Fruit fly (Drosophila melanogaster) whole organism, pupa: Measurements from ENCODE around the gene Pfdn5.

Experiments
- CG10348 ChIP-seq: fragments of 200-800 bp; sonication (Bioruptor generic); IDR thresholded peaks from 2 replicates; pipeline ENCODE4 v1.3.6; 2022; ENCODE audit warnings: missing biosample characterization, missing genetic modification characterization
- CG12605 ChIP-seq: fragments of 200-800 bp; sonication (Bioruptor generic); IDR thresholded peaks from 2 replicates; pipeline ENCODE4 v1.3.6; 2022; ENCODE audit warnings: missing biosample characterization, missing genetic modification characterization
- CG13204 ChIP-seq: fragments of 200-800 bp; sonication (Bioruptor generic); optimal IDR thresholded peaks from 2 replicates; lab custom pipeline; 2018; ENCODE audit warnings: missing biosample characterization, mild to moderate bottlenecking, missing genetic modification characterization, moderate library complexity
- CG14655 ChIP-seq: fragments of 200-800 bp; sonication (Bioruptor generic); optimal IDR thresholded peaks from 3 replicates; lab custom pipeline; 2017; ENCODE audit warnings: mild to moderate bottlenecking, missing biosample characterization, missing genetic modification reagents, missing genetic modification characterization
- CG15710 ChIP-seq: fragments of 200-800 bp; sonication (Bioruptor generic); optimal IDR thresholded peaks from 2 replicates; lab custom pipeline; 2018; ENCODE audit warnings: missing biosample characterization, mild to moderate bottlenecking, missing genetic modification characterization, moderate library complexity
- CG17806 ChIP-seq: fragments of 200-800 bp; sonication (Bioruptor generic); optimal IDR thresholded peaks from 2 replicates; lab custom pipeline; 2018; ENCODE audit warnings: missing biosample characterization, mild to moderate bottlenecking, missing genetic modification characterization, moderate library complexity
- CG32121 ChIP-seq: fragments of 200-800 bp; sonication (Bioruptor generic); IDR thresholded peaks from 2 replicates; pipeline ENCODE4 v1.3.6; 2022; ENCODE audit warnings: missing biosample characterization, missing genetic modification characterization
- CG34367 ChIP-seq: fragments of 200-800 bp; sonication (Bioruptor generic); optimal IDR thresholded peaks from 2 replicates; lab custom pipeline; 2018; ENCODE audit warnings: missing biosample characterization, mild to moderate bottlenecking, missing genetic modification characterization
- CG4496 ChIP-seq: fragments of 200-800 bp; sonication (Bioruptor generic); IDR thresholded peaks from 3 replicates; pipeline ENCODE4 v1.3.6; 2022; ENCODE audit warnings: missing biosample characterization, missing genetic modification characterization
- CG8159 ChIP-seq: fragments of 200-800 bp; sonication (Bioruptor generic); optimal IDR thresholded peaks from 3 replicates; lab custom pipeline; 2018; ENCODE audit warnings: missing biosample characterization, mild to moderate bottlenecking, missing genetic modification characterization, moderate library complexity
- CG8301 ChIP-seq: fragments of 200-800 bp; sonication (Bioruptor generic); optimal IDR thresholded peaks from 2 replicates; lab custom pipeline; 2018; ENCODE audit warnings: missing biosample characterization, mild to moderate bottlenecking, missing genetic modification characterization
- CG9948 ChIP-seq: fragments of 200-800 bp; sonication (Bioruptor generic); optimal IDR thresholded peaks from 2 replicates; lab custom pipeline; 2018; ENCODE audit warnings: missing biosample characterization, mild to moderate bottlenecking, missing genetic modification characterization, moderate library complexity
- D1 ChIP-seq: fragments of 200-800 bp; sonication (Bioruptor generic); optimal IDR thresholded peaks from 2 replicates; lab custom pipeline; 2018; ENCODE audit warnings: missing biosample characterization, mild to moderate bottlenecking, missing genetic modification characterization, moderate library complexity
- EcR ChIP-seq: fragments of 200-800 bp; sonication (Bioruptor generic); optimal IDR thresholded peaks from 3 replicates; lab custom pipeline; 2019; ENCODE audit warnings: missing biosample characterization, missing genetic modification characterization, mild to moderate bottlenecking, moderate library complexity, missing genetic modification reagents
- Ets98B ChIP-seq: fragments of 200-800 bp; sonication (Bioruptor generic); IDR thresholded peaks from 2 replicates; pipeline ENCODE4 v1.3.6; 2022; ENCODE audit warnings: missing biosample characterization, missing genetic modification characterization
- Pif1A ChIP-seq: fragments of 200-800 bp; sonication (Bioruptor generic); optimal IDR thresholded peaks from 3 replicates; lab custom pipeline; 2016; ENCODE audit warnings: missing biosample characterization, missing genetic modification characterization
- Pif1B ChIP-seq: fragments of 200-800 bp; sonication (Bioruptor generic); optimal IDR thresholded peaks from 3 replicates; lab custom pipeline; 2016; ENCODE audit warnings: missing biosample characterization, missing genetic modification characterization
- Snoo ChIP-seq: fragments of 200-800 bp; sonication (Bioruptor generic); optimal IDR thresholded peaks from 3 replicates; lab custom pipeline; 2017; ENCODE audit warnings: missing biosample characterization, mild to moderate bottlenecking, missing genetic modification characterization, inconsistent platforms
- fd96Ca ChIP-seq: fragments of 200-800 bp; sonication (Bioruptor generic); IDR thresholded peaks from 3 replicates; pipeline ENCODE4 v1.3.6; 2022; ENCODE audit warnings: missing biosample characterization, missing genetic modification characterization
- gl ChIP-seq: fragments of 200-800 bp; sonication (Bioruptor generic); optimal IDR thresholded peaks from 2 replicates; lab custom pipeline; 2018; ENCODE audit warnings: missing biosample characterization, mild to moderate bottlenecking, missing genetic modification characterization
- rn ChIP-seq: fragments of 200-800 bp; sonication (Bioruptor generic); IDR thresholded peaks from 2 replicates; pipeline ENCODE4 v1.3.6; 2022; ENCODE audit warnings: missing biosample characterization, missing genetic modification characterization

Pfdn5 gene

DNA sequence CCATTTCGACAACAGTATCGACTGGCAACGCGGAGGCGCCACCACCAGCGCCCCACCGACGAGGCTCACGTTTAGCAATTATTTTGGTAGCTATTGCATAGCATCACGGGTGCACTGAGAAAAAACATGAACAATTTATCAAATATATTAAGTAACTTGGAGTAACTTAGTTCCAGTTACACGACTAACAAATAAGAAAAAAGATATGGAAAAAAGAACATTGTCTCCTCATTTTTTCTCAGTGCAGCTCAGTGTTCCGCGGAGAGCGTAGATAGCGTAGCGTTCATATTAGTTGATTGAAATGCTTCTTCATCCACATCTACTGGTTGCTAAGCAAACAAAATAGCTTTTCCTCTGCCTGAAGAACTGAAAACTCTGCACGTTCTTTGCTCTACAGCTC, 28.5 kb downstream of the Pfdn5 start:
- TF ChIP-seq CG9948 (tag; lab: Kevin White, UChicago): no peak
- no peak for TF ChIP-seq rn (GFP tag; lab: Robert Waterston, UW)
- peak; percentile 6 for TF ChIP-seq CG8159 (tag; lab: Kevin White, UChicago)
- peak; percentile 14 for TF ChIP-seq CG14655 (GFP tag; lab: Kevin White, UChicago)
- TF ChIP-seq CG10348 (GFP tag; lab: Robert Waterston, UW): no peak

DNA sequence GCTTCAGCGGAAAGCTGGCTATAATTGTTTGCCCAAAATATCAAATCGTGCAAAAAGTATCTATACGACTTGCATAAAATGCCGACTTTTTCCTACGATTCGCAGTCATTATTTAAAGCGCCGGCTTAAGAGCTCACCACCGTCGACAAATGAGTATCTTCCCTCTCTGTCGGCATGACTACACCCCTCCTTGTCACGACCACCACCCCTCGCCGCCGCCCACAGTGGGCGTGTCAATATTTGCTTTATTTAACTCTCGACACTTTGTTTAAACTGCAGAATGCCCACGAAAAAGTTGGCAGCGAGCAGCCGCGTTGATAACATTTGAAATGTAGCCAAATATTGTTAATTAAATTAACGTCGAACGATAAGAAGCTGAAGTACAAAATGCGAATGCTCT, 31.4 kb downstream of the Pfdn5 start:
- TF ChIP-seq gl (tag; lab: Kevin White, UChicago) (no peak), Pif1A (no peak), Snoo (tag; lab: Kevin White, UChicago) (no peak), Pif1B (GFP tag; lab: Kevin White, UChicago) (no peak), CG9948 (tag; lab: Kevin White, UChicago) (no peak), CG14655 (GFP tag; lab: Kevin White, UChicago) (no peak), fd96Ca (GFP tag; lab: Robert Waterston, UW) (no peak), CG15710 (tag; lab: Kevin White, UChicago) (no peak), CG8301 (tag; lab: Kevin White, UChicago) (no peak), CG12605 (GFP tag; lab: Robert Waterston, UW) (no peak), CG17806 (tag; lab: Kevin White, UChicago) (no peak)

DNA sequence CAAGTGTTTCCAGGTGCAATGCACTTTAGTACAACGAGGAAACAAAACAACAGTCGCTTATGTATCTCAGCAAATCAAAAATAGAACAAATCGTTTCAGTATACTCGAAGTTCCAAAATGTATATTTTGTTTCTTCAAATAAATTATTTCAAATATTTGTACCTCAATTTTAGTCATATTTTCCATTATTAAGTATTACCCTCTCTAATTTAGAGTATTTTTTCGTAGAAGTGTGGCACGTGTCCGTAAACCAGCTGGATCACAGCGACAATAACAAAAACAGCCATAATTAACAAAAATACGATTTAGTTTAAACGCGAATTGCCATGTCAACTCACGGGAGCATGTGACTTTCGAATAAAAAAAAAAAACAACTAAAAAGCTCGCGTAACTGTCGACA, 31.9 kb downstream of the Pfdn5 start:
- TF ChIP-seq CG17806 (tag; lab: Kevin White, UChicago) (no peak), rn (GFP tag; lab: Robert Waterston, UW) (no peak), CG8159 (tag; lab: Kevin White, UChicago) (no peak), Ets98B (GFP tag; lab: Robert Waterston, UW) (no peak), Pif1B (GFP tag; lab: Kevin White, UChicago) (no peak)

DNA sequence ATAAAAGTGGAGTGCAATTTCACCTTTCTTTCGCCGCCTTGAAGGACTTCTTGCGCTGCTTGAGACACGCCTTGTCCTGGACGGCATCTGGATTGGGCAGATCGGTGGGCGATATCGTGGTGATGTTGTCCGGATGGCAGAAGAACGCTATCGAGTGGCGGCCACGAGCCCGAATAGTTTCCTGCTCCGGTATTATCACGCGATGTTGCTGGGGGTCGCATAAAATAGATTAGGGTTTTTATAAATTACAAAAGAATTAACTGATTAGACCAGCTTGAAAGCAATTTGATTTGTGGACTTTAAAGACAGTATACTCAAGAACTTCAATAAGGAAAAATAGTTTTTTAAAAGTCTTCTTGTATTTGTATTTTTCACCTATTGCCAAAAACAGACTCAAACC, 33.6 kb downstream of the Pfdn5 start:
- TF ChIP-seq CG15710 (tag; lab: Kevin White, UChicago): no peak
- TF ChIP-seq CG13204 (GFP tag; lab: Kevin White, UChicago): no peak
- TF ChIP-seq Ets98B (GFP tag; lab: Robert Waterston, UW): no peak
- no peak for TF ChIP-seq CG10348 (GFP tag; lab: Robert Waterston, UW)
- no peak for TF ChIP-seq gl (tag; lab: Kevin White, UChicago)
- TF ChIP-seq rn (GFP tag; lab: Robert Waterston, UW): no peak
- no peak for TF ChIP-seq CG14655 (GFP tag; lab: Kevin White, UChicago)
- TF ChIP-seq CG32121: no peak

DNA sequence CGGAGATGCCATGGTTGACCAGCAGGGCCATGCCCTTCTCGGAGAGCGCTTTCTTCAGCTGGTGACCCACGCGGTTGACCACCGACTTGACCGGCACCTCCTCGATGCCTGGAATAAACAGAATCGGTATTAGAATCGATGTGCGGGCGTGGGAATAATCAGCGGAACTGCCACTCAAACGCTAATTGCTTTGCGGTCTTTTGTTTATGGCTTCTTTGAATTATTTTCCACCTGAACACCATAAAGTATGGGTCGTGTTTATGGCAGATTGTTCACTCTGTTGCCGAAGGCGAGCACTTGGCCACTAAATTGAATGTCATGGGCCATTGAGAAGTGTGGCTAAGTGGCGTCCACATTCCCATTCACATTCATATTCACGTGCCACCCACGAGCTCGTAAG, 35.2 kb downstream of the Pfdn5 start:
- no peak for TF ChIP-seq CG9948 (tag; lab: Kevin White, UChicago)
- TF ChIP-seq CG4496 (GFP tag; lab: Robert Waterston, UW): no peak
- no peak for TF ChIP-seq gl (tag; lab: Kevin White, UChicago)
- TF ChIP-seq D1 (tag; lab: Kevin White, UChicago): no peak
- TF ChIP-seq Ets98B (GFP tag; lab: Robert Waterston, UW): no peak
- TF ChIP-seq CG8159 (tag; lab: Kevin White, UChicago): no peak
- TF ChIP-seq CG10348 (GFP tag; lab: Robert Waterston, UW): no peak
- no peak for TF ChIP-seq Pif1B (GFP tag; lab: Kevin White, UChicago)
- no peak for TF ChIP-seq Snoo (tag; lab: Kevin White, UChicago)
- TF ChIP-seq CG15710 (tag; lab: Kevin White, UChicago): no peak
- no peak for TF ChIP-seq CG17806 (tag; lab: Kevin White, UChicago)
- no peak for TF ChIP-seq CG14655 (GFP tag; lab: Kevin White, UChicago)
- no peak for TF ChIP-seq CG32121
- TF ChIP-seq fd96Ca (GFP tag; lab: Robert Waterston, UW): no peak
- TF ChIP-seq CG34367 (tag; lab: Kevin White, UChicago): no peak
- no peak for TF ChIP-seq CG12605 (GFP tag; lab: Robert Waterston, UW)
- no peak for TF ChIP-seq EcR (GFP tag; lab: Kevin White, UChicago)
- TF ChIP-seq rn (GFP tag; lab: Robert Waterston, UW): no peak
- no peak for TF ChIP-seq CG8301 (tag; lab: Kevin White, UChicago)

DNA sequence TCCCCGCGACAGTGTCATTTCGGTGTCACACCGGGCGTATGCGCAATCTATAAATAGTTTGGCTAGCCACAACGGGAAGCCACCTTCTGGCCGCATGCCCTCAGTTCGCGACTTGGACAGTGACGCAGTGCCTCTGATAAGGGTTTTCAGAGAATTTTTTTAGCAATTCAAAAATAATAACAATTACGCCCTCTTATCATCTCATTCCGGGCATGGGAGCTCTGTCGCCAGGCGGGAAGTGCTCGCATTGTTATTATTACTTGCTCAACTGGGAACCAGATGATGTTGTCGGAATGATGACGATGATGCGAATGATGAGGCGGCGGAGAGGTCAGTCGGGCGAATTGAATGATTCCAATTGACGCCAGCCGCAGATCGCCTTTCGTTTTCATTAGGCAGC, 36.0 kb downstream of the Pfdn5 start:
- no peak for TF ChIP-seq Pif1A
- TF ChIP-seq D1 (tag; lab: Kevin White, UChicago): no peak
- no peak for TF ChIP-seq CG8301 (tag; lab: Kevin White, UChicago)
- TF ChIP-seq CG13204 (GFP tag; lab: Kevin White, UChicago): no peak
- TF ChIP-seq fd96Ca (GFP tag; lab: Robert Waterston, UW): no peak
- TF ChIP-seq CG32121: no peak
- no peak for TF ChIP-seq CG4496 (GFP tag; lab: Robert Waterston, UW)
- no peak for TF ChIP-seq CG8159 (tag; lab: Kevin White, UChicago)
- TF ChIP-seq rn (GFP tag; lab: Robert Waterston, UW): no peak
